Worm (Caenorhabditis elegans): Measurements from ENCODE around the gene F58A3.4.

The F58A3.4 gene

ce11 chrX:11038221-11038620 is 27.8 kb upstream of the F58A3.4 start:
- TF ChIP-seq nfya-2 (GFP tag; IDR thresholded peaks at IDR 0.05), result no peak
- no peak for TF ChIP-seq egrh-3 (GFP tag; IDR thresholded peaks at IDR 0.05)
- no peak for TF ChIP-seq hsf-1 (GFP tag; IDR thresholded peaks at IDR 0.05)
- no peak for TF ChIP-seq mel-28 (tag; optimal IDR thresholded peaks at IDR 0.05; ENCODE audit: borderline replicate concordance)
- TF ChIP-seq lin-26 (GFP tag; IDR thresholded peaks at IDR 0.05), result no peak
- TF ChIP-seq die-1 (tag; optimal IDR thresholded peaks at IDR 0.05), result no peak
- TF ChIP-seq D2030.7 (GFP tag; IDR thresholded peaks at IDR 0.05), result no peak
- no peak for TF ChIP-seq efl-1 (GFP tag; optimal IDR thresholded peaks at IDR 0.05)
- TF ChIP-seq athp-1 (tag; optimal IDR thresholded peaks at IDR 0.05), result no peak
- no peak for TF ChIP-seq rpc-1 (optimal IDR thresholded peaks at IDR 0.05)
- TF ChIP-seq rpc-1 (tag; optimal IDR thresholded peaks at IDR 0.05), result no peak
- TF ChIP-seq madf-6 (GFP tag; IDR thresholded peaks at IDR 0.05), result no peak
- no peak for TF ChIP-seq rcor-1 (GFP tag; IDR thresholded peaks at IDR 0.05)
- TF ChIP-seq B0019.2 (GFP tag; conservative IDR thresholded peaks at IDR 0.05), result no peak
- no peak for TF ChIP-seq somi-1 (GFP tag; optimal IDR thresholded peaks at IDR 0.05)
- TF ChIP-seq ceh-91 (GFP tag; IDR thresholded peaks at IDR 0.05), result no peak
- TF ChIP-seq tlf-1 (GFP tag; optimal IDR thresholded peaks at IDR 0.05), result no peak

- TF ChIP-seq madf-10 (tag; optimal IDR thresholded peaks at IDR 0.05) (no peak), Y95B8A.8 (GFP tag; IDR thresholded peaks at IDR 0.05) (no peak), nhr-80 (tag; optimal IDR thresholded peaks at IDR 0.05) (peak; percentile 53), unc-62 (GFP tag; optimal IDR thresholded peaks at IDR 0.05) (no peak), hmg-1.2 (GFP tag; IDR thresholded peaks at IDR 0.05) (peak; percentile 20; the same call in 1 of the 2 replicates)
These were observed 25.9 kb upstream of the F58A3.4 start for ce11 chrX:11036114-11037087.

- TF ChIP-seq tbp1 (GFP tag; optimal IDR thresholded peaks at IDR 0.05), result no peak
These were observed 25.1 kb upstream of the F58A3.4 start for ce11 chrX:11035563-11035962.

- TF ChIP-seq chd-7 (tag; optimal IDR thresholded peaks at IDR 0.05) (no peak), egl-18 (GFP tag; IDR thresholded peaks at IDR 0.05) (no peak), mel-28 (tag; optimal IDR thresholded peaks at IDR 0.05; ENCODE audit: borderline replicate concordance) (no peak), akir-1 (GFP tag; optimal IDR thresholded peaks at IDR 0.05) (no peak), madf-8 (GFP tag; conservative IDR thresholded peaks at IDR 0.05) (no peak), nfya-1 (tag; optimal IDR thresholded peaks at IDR 0.05; ENCODE audit: borderline replicate concordance, insufficient read depth) (no peak), xnd-1 (tag; optimal IDR thresholded peaks at IDR 0.05) (no peak), zfh-2 (GFP tag; conservative IDR thresholded peaks at IDR 0.05) (peak; percentile 88), Y67H2A.10 (GFP tag; conservative IDR thresholded peaks at IDR 0.05) (no peak), lin-40 (tag; optimal IDR thresholded peaks at IDR 0.05) (peak; percentile 18), K11D2.4 (GFP tag; IDR thresholded peaks at IDR 0.05) (no peak), nhr-80 (tag; optimal IDR thresholded peaks at IDR 0.05) (peak; percentile 23), rcor-1 (GFP tag; IDR thresholded peaks at IDR 0.05) (no peak), K12H6.12 (tag; optimal IDR thresholded peaks at IDR 0.05) (peak; percentile 7), cebp-1 (GFP tag; IDR thresholded peaks at IDR 0.05) (no peak), cebp-1 (tag; optimal IDR thresholded peaks at IDR 0.05) (peak; percentile 27), ccch-3 (GFP tag; optimal IDR thresholded peaks at IDR 0.05) (no peak), F57A8.1 (GFP tag; optimal IDR thresholded peaks at IDR 0.05) (no peak), egrh-3 (GFP tag; IDR thresholded peaks at IDR 0.05) (peak; percentile 27; the same call in 1 of the 2 replicates), madf-6 (GFP tag; IDR thresholded peaks at IDR 0.05) (no peak), ceh-91 (GFP tag; IDR thresholded peaks at IDR 0.05) (no peak), bed-2 (GFP tag; IDR thresholded peaks at IDR 0.05) (no peak), madf-10 (tag; optimal IDR thresholded peaks at IDR 0.05) (no peak), dox-1 (GFP tag; IDR thresholded peaks at IDR 0.05) (0 out of 2 replicates have a peak, but pooled peaks have one; percentile 28), hmg-20 (GFP tag; IDR thresholded peaks at IDR 0.05) (0 out of 2 replicates have a peak, but pooled peaks have one; percentile 29)
These were observed 24.1 kb upstream of the F58A3.4 start for ce11 chrX:11034430-11035117.

All from whole organism, young adult.